Worm (Caenorhabditis elegans) whole organism, late embryonic: Measurements from ENCODE around the gene ref-1.

Experiments
- ama-1 ChIP-seq: fragments of 150-350 bp; optimal IDR thresholded peaks from 2 replicates; lab custom pipeline; 2014
- ceh-14 ChIP-seq: sonication (generic microtip); optimal IDR thresholded peaks from 2 replicates; lab custom pipeline; 2016; ENCODE audit warnings: missing genotype, missing genetic modification characterization, missing compliant biosample characterization
- ceh-9 ChIP-seq: sonication (generic microtip); optimal IDR thresholded peaks from 2 replicates; lab custom pipeline; 2016; ENCODE audit warnings: mild to moderate bottlenecking, missing genetic modification characterization, inconsistent platforms, missing compliant biosample characterization
- dmd-4 ChIP-seq: sonication (generic microtip); optimal IDR thresholded peaks from 2 replicates; lab custom pipeline; 2016; ENCODE audit warnings: borderline replicate concordance, missing genetic modification characterization, missing compliant biosample characterization
- elt-2 ChIP-seq: sonication (generic microtip); optimal IDR thresholded peaks from 2 replicates; lab custom pipeline; 2016; ENCODE audit warnings: missing genetic modification reagents, missing genetic modification characterization, missing compliant biosample characterization
- lim-6 ChIP-seq: sonication (generic microtip); optimal IDR thresholded peaks from 2 replicates; lab custom pipeline; 2016; ENCODE audit warnings: missing genetic modification characterization, missing compliant biosample characterization
- nfya-1 ChIP-seq: sonication (generic microtip); optimal IDR thresholded peaks from 2 replicates; lab custom pipeline; 2017; ENCODE audit warnings: missing genetic modification characterization, mild to moderate bottlenecking, missing compliant biosample characterization, antibody characterized with exemption, moderate library complexity
- npax-4 ChIP-seq: sonication (generic microtip); optimal IDR thresholded peaks from 2 replicates; lab custom pipeline; 2016; ENCODE audit warnings: missing genetic modification characterization, missing compliant biosample characterization
- rnt-1 ChIP-seq: sonication (generic microtip); optimal IDR thresholded peaks from 2 replicates; lab custom pipeline; 2016; ENCODE audit warnings: missing genetic modification characterization, missing compliant biosample characterization
- unc-42 ChIP-seq: sonication (generic microtip); optimal IDR thresholded peaks from 2 replicates; lab custom pipeline; 2016; ENCODE audit warnings: missing genotype, missing genetic modification characterization, missing compliant biosample characterization
- unc-55 ChIP-seq: sonication (generic microtip); optimal IDR thresholded peaks from 2 replicates; lab custom pipeline; 2017; ENCODE audit warnings: missing biosample characterization, missing genetic modification reagents, missing genetic modification characterization

DNA sequence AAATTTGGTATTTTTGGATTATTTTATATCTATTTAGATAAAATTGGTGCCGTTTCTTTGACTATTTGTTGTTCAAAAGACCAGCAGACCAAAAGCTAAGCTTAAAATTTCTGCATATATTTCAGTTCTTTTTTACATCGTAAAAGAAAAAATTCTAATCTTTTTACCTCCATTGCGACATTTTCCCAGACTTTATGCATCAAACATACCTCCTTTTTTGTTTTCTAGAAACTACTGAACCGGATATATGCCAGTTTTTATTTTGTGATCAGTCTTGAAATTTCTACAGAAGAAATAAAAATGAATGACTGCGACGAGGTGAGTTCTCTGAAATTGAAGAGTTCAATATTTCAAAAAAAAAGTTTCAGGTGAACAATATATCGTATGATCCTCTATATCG is 23.7 kb upstream of the ref-1 start, which contains the start of gene srb-6:
- TF ChIP-seq unc-55 (GFP tag; lab: Kevin White, UChicago) (no peak), elt-2 (tag; lab: Kevin White, UChicago) (no peak), ceh-9 (tag; lab: Kevin White, UChicago) (no peak), ceh-14 (no peak), lim-6 (tag; lab: Kevin White, UChicago) (no peak), nfya-1 (tag; lab: Kevin White, UChicago) (no peak), npax-4 (no peak), ama-1 (lab: Kevin White, UChicago) (no peak), rnt-1 (tag; lab: Kevin White, UChicago) (no peak), unc-42 (no peak), dmd-4 (tag; lab: Kevin White, UChicago) (no peak)
